Fruit fly (Drosophila melanogaster) whole organism, prepupa: ENCODE results near the gene Cpr66Cb.

Experiments used
- Blimp-1 ChIP-seq: fragments of 200-800 bp; sonication (Bioruptor generic); optimal IDR thresholded peaks from 3 replicates; lab custom pipeline; 2017; ENCODE audit warnings: missing biosample characterization, missing genetic modification characterization, mild to moderate bottlenecking, moderate library complexity, missing genetic modification reagents
- CG10631 ChIP-seq: fragments of 200-800 bp; sonication (Bioruptor generic); optimal IDR thresholded peaks from 2 replicates; lab custom pipeline; 2016; ENCODE audit warnings: missing biosample characterization, missing genetic modification characterization
- CG10669 ChIP-seq: fragments of 200-800 bp; sonication (Bioruptor generic); optimal IDR thresholded peaks from 3 replicates; lab custom pipeline; 2018; ENCODE audit warnings: missing biosample characterization, mild to moderate bottlenecking, missing genetic modification characterization, moderate library complexity
- CG11294 ChIP-seq: fragments of 200-800 bp; sonication (Bioruptor generic); IDR thresholded peaks from 2 replicates; pipeline ENCODE4 v1.3.6; 2022; ENCODE audit warnings: missing biosample characterization, missing genetic modification characterization
- CG11762 ChIP-seq: fragments of 200-800 bp; sonication (Bioruptor generic); optimal IDR thresholded peaks from 3 replicates; lab custom pipeline; 2016; ENCODE audit warnings: missing biosample characterization, missing genetic modification characterization; ENCODE audit not compliant: insufficient read depth
- CG11902 ChIP-seq: fragments of 200-800 bp; sonication (Bioruptor generic); optimal IDR thresholded peaks from 3 replicates; lab custom pipeline; 2016; ENCODE audit warnings: missing biosample characterization, missing genetic modification characterization
- CG1621 ChIP-seq: fragments of 200-800 bp; sonication (Bioruptor generic); optimal IDR thresholded peaks from 3 replicates; lab custom pipeline; 2018; ENCODE audit warnings: missing biosample characterization, mild to moderate bottlenecking, missing genetic modification characterization
- CG16779 ChIP-seq: fragments of 200-800 bp; sonication (Bioruptor generic); optimal IDR thresholded peaks from 3 replicates; lab custom pipeline; 2017; ENCODE audit warnings: missing biosample characterization, mild to moderate bottlenecking, missing genetic modification characterization
- CG3032 ChIP-seq: fragments of 200-800 bp; optimal IDR thresholded peaks from 2 replicates; lab custom pipeline; 2019; ENCODE audit warnings: missing biosample characterization, mild to moderate bottlenecking, missing genetic modification characterization, moderate library complexity
- CG32006 ChIP-seq: fragments of 200-800 bp; sonication (Bioruptor generic); optimal IDR thresholded peaks from 3 replicates; lab custom pipeline; 2017; ENCODE audit warnings: missing biosample characterization, mild to moderate bottlenecking, missing genetic modification characterization
- CG34406 ChIP-seq: fragments of 200-800 bp; sonication (Bioruptor generic); optimal IDR thresholded peaks from 3 replicates; lab custom pipeline; 2016; ENCODE audit warnings: missing biosample characterization, missing genetic modification characterization
- CG4318 ChIP-seq: fragments of 200-800 bp; sonication (Bioruptor generic); optimal IDR thresholded peaks from 3 replicates; lab custom pipeline; 2017; ENCODE audit warnings: missing biosample characterization, mild to moderate bottlenecking, missing genetic modification characterization
- CG6276 ChIP-seq: fragments of 200-800 bp; sonication (Bioruptor generic); optimal IDR thresholded peaks from 2 replicates; lab custom pipeline; 2017; ENCODE audit warnings: missing biosample characterization, mild to moderate bottlenecking, missing genetic modification characterization
- CG6808 ChIP-seq: fragments of 200-800 bp; sonication (Bioruptor generic); optimal IDR thresholded peaks from 3 replicates; lab custom pipeline; 2017; ENCODE audit warnings: missing biosample characterization, missing genetic modification characterization, mild to moderate bottlenecking, moderate library complexity, missing genetic modification reagents
- CG8319 ChIP-seq: fragments of 200-800 bp; sonication (Bioruptor generic); optimal IDR thresholded peaks from 3 replicates; lab custom pipeline; 2016; ENCODE audit warnings: missing biosample characterization, missing genetic modification characterization
- Eip75B ChIP-seq: fragments of 200-800 bp; sonication (Bioruptor generic); optimal IDR thresholded peaks from 3 replicates; lab custom pipeline; 2016; ENCODE audit warnings: missing biosample characterization, missing genetic modification characterization
- Eip78C ChIP-seq: fragments of 200-800 bp; sonication (Bioruptor generic); peaks from one replicate; lab custom pipeline; 2016; ENCODE audit warnings: missing biosample characterization, missing genetic modification characterization
- Eip93F ChIP-seq: fragments of 200-800 bp; sonication (Bioruptor generic); optimal IDR thresholded peaks from 2 replicates; lab custom pipeline; 2016; ENCODE audit warnings: missing biosample characterization, mild to moderate bottlenecking, missing genetic modification characterization
- Ets21C ChIP-seq: fragments of 200-800 bp; sonication (Bioruptor generic); optimal IDR thresholded peaks from 3 replicates; lab custom pipeline; 2016; ENCODE audit warnings: missing biosample characterization, missing genetic modification characterization
- Hr38 ChIP-seq: sonication (Bioruptor generic); optimal IDR thresholded peaks from 2 replicates; lab custom pipeline; 2016; ENCODE audit warnings: missing biosample characterization, missing genetic modification characterization
- Hr39 ChIP-seq: fragments of 200-800 bp; sonication (Bioruptor generic); optimal IDR thresholded peaks from 2 replicates; lab custom pipeline; 2016; ENCODE audit warnings: missing biosample characterization, missing genetic modification characterization
- Hr4 ChIP-seq: fragments of 200-800 bp; sonication (Bioruptor generic); optimal IDR thresholded peaks from 3 replicates; lab custom pipeline; 2016; ENCODE audit warnings: missing biosample characterization, missing genetic modification characterization
- Lpt ChIP-seq: fragments of 200-800 bp; sonication (Bioruptor generic); optimal IDR thresholded peaks from 3 replicates; lab custom pipeline; 2016; ENCODE audit warnings: missing biosample characterization, missing genetic modification characterization
- OdsH ChIP-seq: fragments of 200-800 bp; sonication (Bioruptor generic); optimal IDR thresholded peaks from 3 replicates; lab custom pipeline; 2016; ENCODE audit warnings: missing biosample characterization, missing genetic modification characterization
- Smox ChIP-seq: fragments of 200-800 bp; sonication (Bioruptor generic); optimal IDR thresholded peaks from 3 replicates; lab custom pipeline; 2016; ENCODE audit warnings: missing biosample characterization, missing genetic modification characterization
- Sox102F ChIP-seq: fragments of 200-800 bp; sonication (Bioruptor generic); optimal IDR thresholded peaks from 2 replicates; lab custom pipeline; 2016; ENCODE audit warnings: missing biosample characterization, mild to moderate bottlenecking, missing genetic modification characterization
- Sox14 ChIP-seq: fragments of 200-800 bp; sonication (Bioruptor generic); optimal IDR thresholded peaks from 3 replicates; lab custom pipeline; 2016; ENCODE audit warnings: missing biosample characterization, missing genetic modification characterization
- acj6 ChIP-seq: fragments of 200-800 bp; sonication (Bioruptor generic); optimal IDR thresholded peaks from 3 replicates; lab custom pipeline; 2016; ENCODE audit warnings: missing biosample characterization, missing genetic modification characterization
- cyc ChIP-seq: fragments of 200-800 bp; sonication (Bioruptor generic); optimal IDR thresholded peaks from 3 replicates; lab custom pipeline; 2016; ENCODE audit warnings: missing biosample characterization, missing genetic modification characterization
- dac ChIP-seq: fragments of 200-800 bp; sonication (Bioruptor generic); optimal IDR thresholded peaks from 2 replicates; lab custom pipeline; 2017; ENCODE audit warnings: missing biosample characterization, mild to moderate bottlenecking, missing genetic modification characterization
- dsx ChIP-seq: fragments of 200-800 bp; optimal IDR thresholded peaks from 3 replicates; lab custom pipeline; 2019; ENCODE audit warnings: missing biosample characterization, mild to moderate bottlenecking, missing genetic modification characterization, moderate library complexity; ENCODE audit not compliant: poor library complexity, severe bottlenecking
- eg ChIP-seq: fragments of 200-800 bp; sonication (Bioruptor generic); IDR thresholded peaks from 3 replicates; pipeline ENCODE4 v1.3.6; 2022; ENCODE audit warnings: missing biosample characterization, missing genetic modification characterization
- esn ChIP-seq: fragments of 200-800 bp; sonication (Bioruptor generic); optimal IDR thresholded peaks from 2 replicates; lab custom pipeline; 2016; ENCODE audit warnings: missing biosample characterization, mild to moderate bottlenecking, missing genetic modification characterization, moderate library complexity
- fd59A ChIP-seq: fragments of 200-800 bp; sonication (Bioruptor generic); optimal IDR thresholded peaks from 2 replicates; lab custom pipeline; 2017; ENCODE audit warnings: missing biosample characterization, mild to moderate bottlenecking, missing genetic modification characterization, missing genetic modification reagents
- fd85E ChIP-seq: fragments of 200-800 bp; sonication (Bioruptor generic); optimal IDR thresholded peaks from 3 replicates; lab custom pipeline; 2016; ENCODE audit warnings: missing biosample characterization, missing genetic modification characterization
- net ChIP-seq: fragments of 200-800 bp; sonication (Bioruptor generic); optimal IDR thresholded peaks from 3 replicates; lab custom pipeline; 2016; ENCODE audit warnings: missing biosample characterization, missing genetic modification characterization
- pdm3 ChIP-seq: fragments of 200-800 bp; sonication (Bioruptor generic); optimal IDR thresholded peaks from 3 replicates; lab custom pipeline; 2016; ENCODE audit warnings: missing biosample characterization, missing genetic modification characterization
- salr ChIP-seq, 2 experiments: fragments of 200-800 bp; sonication (Bioruptor generic); optimal IDR thresholded peaks; 3 replicates each; lab custom pipeline; 2016 to 2018; ENCODE audit warnings: missing biosample characterization in 2 of 2, missing genetic modification characterization in 2 of 2, mild to moderate bottlenecking in 1 of 2
- spab ChIP-seq: fragments of 200-800 bp; sonication (Bioruptor generic); optimal IDR thresholded peaks from 2 replicates; lab custom pipeline; 2017; ENCODE audit warnings: missing biosample characterization, mild to moderate bottlenecking, missing genetic modification characterization, missing genetic modification reagents
- ss ChIP-seq, 2 experiments: fragments of 200-800 bp; sonication (Bioruptor generic); optimal IDR thresholded peaks; 2 replicates in 1 of 2; 3 replicates in 1 of 2; lab custom pipeline; 2017 to 2018; ENCODE audit warnings: mild to moderate bottlenecking in 2 of 2, missing biosample characterization in 2 of 2, missing genetic modification characterization in 2 of 2, moderate library complexity in 1 of 2
- svp ChIP-seq: fragments of 200-800 bp; sonication (Bioruptor generic); peaks from one replicate; lab custom pipeline; 2016; ENCODE audit warnings: missing biosample characterization, missing genetic modification characterization
- topi ChIP-seq: fragments of 200-800 bp; sonication (Bioruptor generic); optimal IDR thresholded peaks from 3 replicates; lab custom pipeline; 2016; ENCODE audit warnings: missing biosample characterization, missing genetic modification characterization

The Cpr66Cb gene

dm6 chr3L:8340264-8341095 lies 4.0 kb downstream of the Cpr66Cb start, which contains the start of the genes Prim1 and CG7083 (continued):
- TF ChIP-seq salr (GFP tag; optimal IDR thresholded peaks at IDR 0.05; lab: Kevin White, UChicago) = no peak
- TF ChIP-seq CG8319 (GFP tag; lab: Kevin White, UChicago) = peak; percentile 51
- peak; percentile 70 for TF ChIP-seq Hr4 (GFP tag; lab: Kevin White, UChicago)
- TF ChIP-seq fd59A = no peak
- TF ChIP-seq OdsH (GFP tag; lab: Kevin White, UChicago) = peak; percentile 76
- peak; percentile 68 for TF ChIP-seq CG10631
- peak; percentile 85 for TF ChIP-seq svp (GFP tag; lab: Kevin White, UChicago)
- no peak for TF ChIP-seq Lpt (GFP tag; lab: Kevin White, UChicago)
- peak; percentile 7 for TF ChIP-seq CG1621 (tag; lab: Kevin White, UChicago)
- TF ChIP-seq Smox = peak; percentile 49
- TF ChIP-seq Sox14 (GFP tag; lab: Kevin White, UChicago) = peak; percentile 95
- peak; percentile 67 for TF ChIP-seq topi (GFP tag; lab: Kevin White, UChicago)
- TF ChIP-seq CG11902 (GFP tag; lab: Kevin White, UChicago) = peak; percentile 1
- peak; percentile 55 for TF ChIP-seq CG10669 (GFP tag; lab: Kevin White, UChicago)
- peak; percentile 85 for TF ChIP-seq Eip78C
- no peak for TF ChIP-seq CG11294 (GFP tag; lab: Robert Waterston, UW)
- no peak for TF ChIP-seq spab (GFP tag; lab: Kevin White, UChicago)
- no peak for TF ChIP-seq Hr38 (GFP tag; lab: Kevin White, UChicago)
- peak in 1 of 2 experiments; percentile 47 for TF ChIP-seq ss (GFP tag; optimal IDR thresholded peaks at IDR 0.05; lab: Kevin White, UChicago)
- peak; percentile 57 for TF ChIP-seq CG3032 (tag; lab: Kevin White, UChicago)
- no peak for TF ChIP-seq CG6276 (GFP tag; lab: Kevin White, UChicago)
- peak; percentile 79 for TF ChIP-seq esn (GFP tag; lab: Kevin White, UChicago)
- no peak for TF ChIP-seq CG16779 (tag; lab: Kevin White, UChicago)
- TF ChIP-seq dac (GFP tag; lab: Kevin White, UChicago) = no peak
- peak; percentile 54 for TF ChIP-seq CG6808 (GFP tag; lab: Kevin White, UChicago)
- TF ChIP-seq Eip75B (GFP tag; lab: Kevin White, UChicago) = peak; percentile 74
- peak; percentile 57 for TF ChIP-seq net (GFP tag; lab: Kevin White, UChicago)
- peak; percentile 65 for TF ChIP-seq acj6 (GFP tag; lab: Kevin White, UChicago)
- peak; percentile 18 for TF ChIP-seq Eip93F
- peak; percentile 61 for TF ChIP-seq cyc (GFP tag; lab: Kevin White, UChicago)
- TF ChIP-seq CG34406 (GFP tag; lab: Kevin White, UChicago) = peak; percentile 47
- peak; percentile 52 for TF ChIP-seq Ets21C (GFP tag; lab: Kevin White, UChicago)
- TF ChIP-seq Sox102F (GFP tag; lab: Kevin White, UChicago) = peak; percentile 69

dm6 chr3L:8345182-8345581 lies 8.7 kb downstream of the Cpr66Cb start:
- TF ChIP-seq Hr39 (GFP tag; lab: Kevin White, UChicago) (no peak), CG10631 (no peak), CG32006 (GFP tag; lab: Kevin White, UChicago) (no peak), dsx (GFP tag; lab: Kevin White, UChicago) (no peak), eg (no peak), OdsH (GFP tag; lab: Kevin White, UChicago) (no peak), fd85E (GFP tag; lab: Kevin White, UChicago) (no peak), Blimp-1 (GFP tag; lab: Kevin White, UChicago) (no peak), CG11902 (GFP tag; lab: Kevin White, UChicago) (no peak), CG10669 (GFP tag; lab: Kevin White, UChicago) (no peak), CG11762 (GFP tag; lab: Kevin White, UChicago) (no peak), CG1621 (tag; lab: Kevin White, UChicago) (no peak), Smox (no peak), dac (GFP tag; lab: Kevin White, UChicago) (no peak), svp (GFP tag; lab: Kevin White, UChicago) (no peak), pdm3 (GFP tag; lab: Kevin White, UChicago) (no peak), Sox14 (GFP tag; lab: Kevin White, UChicago) (no peak), CG4318 (no peak), Lpt (GFP tag; lab: Kevin White, UChicago) (no peak), Eip75B (GFP tag; lab: Kevin White, UChicago) (no peak)
